Fruit fly (Drosophila melanogaster) whole organism, embryonic: ENCODE results near the gene CG11052.

Experiments
- Aef1 ChIP-seq: fragments of 200-800 bp; sonication (Bioruptor generic); IDR thresholded peaks from 3 replicates; pipeline ENCODE4 v1.3.6; 2022; ENCODE audit warnings: missing biosample characterization, missing genetic modification characterization
- Antp ChIP-seq: fragments of 200-800 bp; sonication (Bioruptor generic); optimal IDR thresholded peaks from 3 replicates; lab custom pipeline; 2016; ENCODE audit warnings: missing biosample characterization, missing genetic modification characterization
- Atf6 ChIP-seq: fragments of 200-800 bp; sonication (Bioruptor generic); IDR thresholded peaks from 2 replicates; pipeline ENCODE4 v1.3.6; 2022; ENCODE audit warnings: missing biosample characterization, missing genetic modification characterization
- CG1024 ChIP-seq: fragments of 200-800 bp; sonication (Bioruptor generic); IDR thresholded peaks from 2 replicates; pipeline ENCODE4 v1.3.6; 2022; ENCODE audit warnings: missing biosample characterization, missing genetic modification characterization
- CG12155 ChIP-seq: fragments of 200-800 bp; sonication (Bioruptor generic); optimal IDR thresholded peaks from 3 replicates; lab custom pipeline; 2016; ENCODE audit warnings: missing biosample characterization, missing genetic modification characterization
- CG12659 ChIP-seq: fragments of 200-800 bp; sonication (Bioruptor generic); optimal IDR thresholded peaks from 3 replicates; lab custom pipeline; 2017; ENCODE audit warnings: mild to moderate bottlenecking, missing biosample characterization, missing genetic modification reagents, missing genetic modification characterization
- CG1602 ChIP-seq: fragments of 200-800 bp; sonication (Bioruptor generic); optimal IDR thresholded peaks from 3 replicates; lab custom pipeline; 2016; ENCODE audit warnings: missing biosample characterization, missing genetic modification characterization
- CG18262 ChIP-seq: fragments of 200-800 bp; optimal IDR thresholded peaks from 3 replicates; lab custom pipeline; 2019; ENCODE audit warnings: missing biosample characterization, mild to moderate bottlenecking, missing genetic modification characterization, moderate library complexity
- CG2120 ChIP-seq: fragments of 200-800 bp; sonication (Bioruptor generic); optimal IDR thresholded peaks from 3 replicates; lab custom pipeline; 2016; ENCODE audit warnings: missing biosample characterization, missing genetic modification characterization
- CG31388 ChIP-seq: fragments of 200-800 bp; sonication (Bioruptor generic); optimal IDR thresholded peaks from 2 replicates; lab custom pipeline; 2016; ENCODE audit warnings: missing biosample characterization, missing genetic modification characterization
- CG33213 ChIP-seq: fragments of 200-800 bp; sonication (Bioruptor generic); optimal IDR thresholded peaks from 3 replicates; lab custom pipeline; 2016; ENCODE audit warnings: missing biosample characterization, missing genetic modification characterization
- CG5953 ChIP-seq: fragments of 200-800 bp; sonication (Bioruptor generic); IDR thresholded peaks from 2 replicates; pipeline ENCODE4 v1.3.6; 2022; ENCODE audit warnings: missing biosample characterization, missing genetic modification characterization
- CG6813 ChIP-seq: fragments of 200-800 bp; sonication (Bioruptor generic); optimal IDR thresholded peaks from 2 replicates; lab custom pipeline; 2017; ENCODE audit warnings: missing biosample characterization, missing genetic modification characterization, mild to moderate bottlenecking, moderate library complexity, missing genetic modification reagents
- CG7987 ChIP-seq: fragments of 200-800 bp; sonication (Bioruptor generic); optimal IDR thresholded peaks from 2 replicates; lab custom pipeline; 2018; ENCODE audit warnings: missing biosample characterization, mild to moderate bottlenecking, missing genetic modification characterization, moderate library complexity
- CG8290 ChIP-seq, 3 experiments: fragments of 200-800 bp; sonication (Bioruptor generic); optimal IDR thresholded peaks; 2 replicates each; lab custom pipeline; 2016 to 2019; ENCODE audit warnings: missing biosample characterization in 3 of 3, missing genetic modification characterization in 3 of 3, mild to moderate bottlenecking in 2 of 3, moderate library complexity in 1 of 3
- CoRest ChIP-seq: fragments of 200-800 bp; sonication (Bioruptor generic); optimal IDR thresholded peaks from 3 replicates; lab custom pipeline; 2018; ENCODE audit warnings: missing biosample characterization, mild to moderate bottlenecking, missing genetic modification characterization, moderate library complexity
- D19B ChIP-seq: fragments of 200-800 bp; sonication (Bioruptor generic); optimal IDR thresholded peaks from 2 replicates; lab custom pipeline; 2017; ENCODE audit warnings: missing biosample characterization, mild to moderate bottlenecking, missing genetic modification characterization
- Dref ChIP-seq: fragments of 200-800 bp; sonication (Bioruptor generic); IDR thresholded peaks from 2 replicates; pipeline ENCODE4 v1.3.6; 2022; ENCODE audit warnings: missing biosample characterization, missing genetic modification characterization
- Poxn ChIP-seq: fragments of 200-800 bp; sonication (Bioruptor generic); IDR thresholded peaks from 2 replicates; pipeline ENCODE4 v1.3.6; 2022; ENCODE audit warnings: missing biosample characterization, missing genetic modification characterization
- Rx ChIP-seq: fragments of 200-800 bp; sonication (Bioruptor generic); IDR thresholded peaks from 2 replicates; pipeline ENCODE4 v1.3.6; 2022; ENCODE audit warnings: missing biosample characterization, missing genetic modification characterization
- ase ChIP-seq: fragments of 200-800 bp; sonication (Bioruptor generic); IDR thresholded peaks from 3 replicates; pipeline ENCODE4 v1.3.6; 2022; ENCODE audit warnings: missing biosample characterization, missing genetic modification characterization
- az2 ChIP-seq: fragments of 200-800 bp; sonication (Bioruptor generic); optimal IDR thresholded peaks from 3 replicates; lab custom pipeline; 2016; ENCODE audit warnings: missing biosample characterization, missing genetic modification characterization
- bcd ChIP-seq: fragments of 200-800 bp; sonication (Bioruptor generic); optimal IDR thresholded peaks from 2 replicates; lab custom pipeline; 2017; ENCODE audit warnings: missing biosample characterization, mild to moderate bottlenecking, missing genetic modification characterization
- bowl ChIP-seq: fragments of 200-800 bp; sonication (Bioruptor generic); IDR thresholded peaks from 2 replicates; pipeline ENCODE4 v1.3.6; 2022; ENCODE audit warnings: missing biosample characterization, missing genetic modification characterization
- cg ChIP-seq: fragments of 200-800 bp; sonication (Bioruptor generic); optimal IDR thresholded peaks from 3 replicates; lab custom pipeline; 2019; ENCODE audit warnings: missing biosample characterization, mild to moderate bottlenecking, missing genetic modification characterization, moderate library complexity
- chif ChIP-seq, 2 experiments: fragments of 200-800 bp; sonication (Bioruptor generic); optimal IDR thresholded peaks; 3 replicates each; lab custom pipeline; 2016; ENCODE audit warnings: missing biosample characterization in 2 of 2, missing genetic modification characterization in 2 of 2
- crp ChIP-seq, 2 experiments: fragments of 200-800 bp; sonication (Bioruptor generic); optimal IDR thresholded peaks; 2 replicates in 1 of 2; 3 replicates in 1 of 2; lab custom pipeline; 2017; ENCODE audit warnings: missing biosample characterization in 2 of 2, missing genetic modification characterization in 2 of 2, mild to moderate bottlenecking in 1 of 2, moderate library complexity in 1 of 2
- dm ChIP-seq: fragments of 200-800 bp; sonication (Bioruptor generic); optimal IDR thresholded peaks from 3 replicates; lab custom pipeline; 2016; ENCODE audit warnings: missing biosample characterization, missing genetic modification characterization
- dmrt11E ChIP-seq: fragments of 200-800 bp; sonication (Bioruptor generic); optimal IDR thresholded peaks from 3 replicates; lab custom pipeline; 2018; ENCODE audit warnings: missing biosample characterization, mild to moderate bottlenecking, missing genetic modification characterization, moderate library complexity
- dpn ChIP-seq, 2 experiments: fragments of 200-800 bp; sonication (Bioruptor generic); optimal IDR thresholded peaks; 3 replicates each; lab custom pipeline; 2016; ENCODE audit warnings: missing biosample characterization in 2 of 2, missing genetic modification characterization in 2 of 2
- dysf ChIP-seq: fragments of 200-800 bp; sonication (Bioruptor generic); IDR thresholded peaks from 3 replicates; pipeline ENCODE4 v1.3.6; 2022; ENCODE audit warnings: missing biosample characterization, missing genetic modification characterization
- ham ChIP-seq: fragments of 200-800 bp; sonication (Bioruptor generic); IDR thresholded peaks from 2 replicates; pipeline ENCODE4 v1.3.6; 2022; ENCODE audit warnings: missing biosample characterization, missing genetic modification characterization
- hb ChIP-seq: fragments of 200-800 bp; sonication (Bioruptor generic); IDR thresholded peaks from 3 replicates; pipeline ENCODE4 v1.3.6; 2022; ENCODE audit warnings: missing biosample characterization, missing genetic modification characterization; ENCODE audit not compliant: partially characterized antibody
- hbn ChIP-seq: fragments of 200-800 bp; sonication (Bioruptor generic); IDR thresholded peaks from 2 replicates; pipeline ENCODE4 v1.3.6; 2022; ENCODE audit warnings: missing biosample characterization, missing genetic modification characterization; ENCODE audit not compliant: partially characterized antibody
- hth ChIP-seq: fragments of >200 bp; optimal IDR thresholded peaks from 2 replicates; lab custom pipeline; 2017; ENCODE audit warnings: inconsistent platforms
- insv ChIP-seq, 2 experiments: fragments of 200-800 bp; sonication (Bioruptor generic); optimal IDR thresholded peaks; 3 replicates each; lab custom pipeline; 2016 to 2018; ENCODE audit warnings: missing biosample characterization in 2 of 2, missing genetic modification characterization in 2 of 2
- lab ChIP-seq: fragments of 200-800 bp; sonication (Bioruptor generic); optimal IDR thresholded peaks from 3 replicates; lab custom pipeline; 2017; ENCODE audit warnings: missing biosample characterization, missing genetic modification characterization, mild to moderate bottlenecking, moderate library complexity, missing genetic modification reagents
- lbe ChIP-seq: fragments of 200-800 bp; sonication (Bioruptor generic); optimal IDR thresholded peaks from 2 replicates; lab custom pipeline; 2016; ENCODE audit warnings: missing biosample characterization, mild to moderate bottlenecking, missing genetic modification characterization
- mirr ChIP-seq: fragments of 200-800 bp; sonication (Bioruptor generic); optimal IDR thresholded peaks from 3 replicates; lab custom pipeline; 2018; ENCODE audit warnings: missing biosample characterization, mild to moderate bottlenecking, missing genetic modification characterization
- nerfin-2 ChIP-seq: fragments of 200-800 bp; sonication (Bioruptor generic); IDR thresholded peaks from 2 replicates; pipeline ENCODE4 v1.3.6; 2022; ENCODE audit warnings: missing biosample characterization, missing genetic modification characterization; ENCODE audit not compliant: partially characterized antibody
- nmo ChIP-seq: fragments of 200-800 bp; sonication (Bioruptor generic); optimal IDR thresholded peaks from 2 replicates; lab custom pipeline; 2018; ENCODE audit warnings: missing biosample characterization, mild to moderate bottlenecking, missing genetic modification characterization, moderate library complexity
- pho ChIP-seq: fragments of 200-800 bp; sonication (Bioruptor generic); optimal IDR thresholded peaks from 2 replicates; lab custom pipeline; 2016; ENCODE audit warnings: missing biosample characterization, missing genetic modification characterization
- ranshi ChIP-seq: fragments of 200-800 bp; sonication (Bioruptor generic); IDR thresholded peaks from 2 replicates; pipeline ENCODE4 v1.3.6; 2022; ENCODE audit warnings: missing biosample characterization, missing genetic modification characterization
- sr ChIP-seq: fragments of 200-800 bp; sonication (Bioruptor generic); IDR thresholded peaks from 3 replicates; pipeline ENCODE4 v1.3.6; 2022; ENCODE audit warnings: missing biosample characterization, missing genetic modification characterization
- stc ChIP-seq: fragments of 200-800 bp; sonication (Bioruptor generic); IDR thresholded peaks from 2 replicates; pipeline ENCODE4 v1.3.6; 2022; ENCODE audit warnings: missing biosample characterization, missing genetic modification characterization
- stwl ChIP-seq: fragments of 200-800 bp; sonication (Bioruptor generic); optimal IDR thresholded peaks from 3 replicates; lab custom pipeline; 2018; ENCODE audit warnings: missing biosample characterization, mild to moderate bottlenecking, missing genetic modification characterization, moderate library complexity
- trh ChIP-seq: fragments of 200-800 bp; sonication (Bioruptor generic); optimal IDR thresholded peaks from 2 replicates; lab custom pipeline; 2016; ENCODE audit warnings: missing biosample characterization, missing genetic modification characterization
- yki ChIP-seq: fragments of >200 bp; optimal IDR thresholded peaks from 3 replicates; lab custom pipeline; 2018

CG11052 gene

DNA sequence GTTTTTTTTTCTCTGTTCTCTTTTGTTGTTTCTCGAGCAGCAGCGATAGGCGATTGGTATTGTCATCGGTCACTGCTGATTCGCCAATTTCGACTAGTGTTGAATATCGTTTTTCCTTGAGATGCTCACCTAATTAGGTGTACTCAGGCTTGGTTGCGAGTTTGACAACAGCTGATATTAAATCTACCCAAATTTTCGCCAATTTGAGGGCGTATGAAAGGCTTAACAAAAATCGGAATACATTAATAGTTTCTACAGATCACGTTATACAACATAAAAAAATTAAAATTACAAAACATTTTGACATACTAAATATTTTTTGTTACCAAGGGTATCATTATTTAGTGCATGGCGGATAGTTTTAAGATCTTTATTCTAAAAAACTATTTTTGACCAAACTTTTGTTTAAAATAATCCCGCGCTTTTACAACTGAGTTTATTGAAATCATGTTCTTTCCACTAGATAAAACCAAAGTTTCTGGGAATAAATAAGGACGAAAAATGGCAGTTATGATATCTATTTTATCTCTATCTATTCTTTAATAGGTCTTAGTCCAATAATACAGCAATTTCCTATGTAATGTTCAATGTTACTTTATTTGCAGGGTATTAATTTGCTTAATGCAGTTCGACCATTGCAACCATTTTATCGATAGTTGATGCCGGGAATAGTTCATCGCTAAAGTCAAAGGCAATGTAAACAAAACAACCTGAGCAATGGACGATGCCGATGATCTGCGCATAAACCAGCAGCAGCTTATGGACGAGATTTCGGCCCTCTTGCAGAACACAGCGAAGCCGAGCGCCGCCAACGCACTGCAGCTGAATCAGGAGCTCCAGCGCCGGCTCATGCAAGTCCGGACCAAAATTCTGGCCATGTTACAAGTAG lies 4.3 kb upstream of the CG11052 start, which contains the start of the genes CG10435 and Pbp95 (continued):
- TF ChIP-seq stwl (tag; lab: Kevin White, UChicago): peak; percentile 13
- TF ChIP-seq hb: peak; percentile 62; the same call in 1 of the 3 replicates
- TF ChIP-seq dysf (GFP tag; lab: Robert Waterston, UW): no peak; the same call in 2 of the 3 replicates
- 0 out of 2 replicates have a peak, but pooled peaks have one; percentile 39 for TF ChIP-seq CG1024 (GFP tag; lab: Robert Waterston, UW)
- TF ChIP-seq crp (GFP tag; optimal IDR thresholded peaks at IDR 0.05; lab: Kevin White, UChicago): peak; percentile 35 to 88
- no peak for TF ChIP-seq bowl (GFP tag; lab: Robert Waterston, UW)
- peak; percentile 73 for TF ChIP-seq CG2120 (GFP tag; lab: Kevin White, UChicago)
- peak; percentile 58 for TF ChIP-seq lbe
- peak; percentile 5 for TF ChIP-seq CG7987 (GFP tag; lab: Kevin White, UChicago)
- 0 out of 3 replicates have a peak, but pooled peaks have one; percentile 19 for TF ChIP-seq sr (GFP tag; lab: Robert Waterston, UW)
- TF ChIP-seq ase (GFP tag; lab: Robert Waterston, UW): 0 out of 3 replicates have a peak, but pooled peaks have one; percentile 6
- no peak for TF ChIP-seq Poxn (GFP tag; lab: Robert Waterston, UW)
- peak; percentile 75 for TF ChIP-seq hbn (GFP tag; lab: Robert Waterston, UW)
- no peak for TF ChIP-seq CG18262
- TF ChIP-seq D19B (GFP tag; lab: Kevin White, UChicago): peak; percentile 96
- no peak for TF ChIP-seq cg (GFP tag; lab: Kevin White, UChicago)
- TF ChIP-seq CG12155 (GFP tag; lab: Kevin White, UChicago): peak; percentile 55
- peak; percentile 74 for TF ChIP-seq Dref (GFP tag; lab: Robert Waterston, UW)
- no peak for TF ChIP-seq hth (lab: Kevin White, UChicago)
- no peak for TF ChIP-seq ham (GFP tag; lab: Robert Waterston, UW)
- TF ChIP-seq Atf6 (GFP tag; lab: Robert Waterston, UW): peak; percentile 37; the same call in 1 of the 2 replicates
- TF ChIP-seq CG33213: peak; percentile 31
- TF ChIP-seq yki (lab: Kevin White, UChicago): no peak
- peak; percentile 21 for TF ChIP-seq mirr
- peak; percentile 59 for TF ChIP-seq pho (GFP tag; lab: Kevin White, UChicago)
- TF ChIP-seq ranshi (GFP tag; lab: Robert Waterston, UW): 0 out of 2 replicates have a peak, but pooled peaks have one; percentile 26
- TF ChIP-seq nmo: peak; percentile 60
- no peak for TF ChIP-seq CG6813 (GFP tag; lab: Kevin White, UChicago)
- 0 out of 2 replicates have a peak, but pooled peaks have one; percentile 38 for TF ChIP-seq stc (GFP tag; lab: Robert Waterston, UW)
- TF ChIP-seq Antp (GFP tag; lab: Kevin White, UChicago): peak; percentile 55
- TF ChIP-seq dm: peak; percentile 28
- peak; percentile 57 for TF ChIP-seq CG12659 (GFP tag; lab: Kevin White, UChicago)
- no peak for TF ChIP-seq lab (GFP tag; lab: Kevin White, UChicago)
- TF ChIP-seq CG1602 (GFP tag; lab: Kevin White, UChicago): peak; percentile 5
- 0 out of 2 replicates have a peak, but pooled peaks have one; percentile 33 for TF ChIP-seq CG5953
- no peak for TF ChIP-seq trh
- peak; percentile 56 for TF ChIP-seq Rx (GFP tag; lab: Robert Waterston, UW)
- peak; percentile 43 to 48 for TF ChIP-seq dpn (GFP tag; optimal IDR thresholded peaks at IDR 0.05; lab: Kevin White, UChicago)
- peak; percentile 24 for TF ChIP-seq dmrt11E
- peak in 1 of 2 experiments; percentile 32 for TF ChIP-seq insv (GFP tag; optimal IDR thresholded peaks at IDR 0.05; lab: Kevin White, UChicago)
- TF ChIP-seq chif (GFP tag; optimal IDR thresholded peaks at IDR 0.05; lab: Kevin White, UChicago): peak in 1 of 2 experiments; percentile 51
- TF ChIP-seq az2 (GFP tag; lab: Kevin White, UChicago): peak; percentile 54
- peak; percentile 68 for TF ChIP-seq Aef1 (GFP tag; lab: Robert Waterston, UW)
- TF ChIP-seq CG8290 (GFP tag; optimal IDR thresholded peaks at IDR 0.05; lab: Kevin White, UChicago): no peak
- TF ChIP-seq CG8290 (tag; optimal IDR thresholded peaks at IDR 0.05; lab: Kevin White, UChicago): no peak
- TF ChIP-seq nerfin-2 (GFP tag; lab: Robert Waterston, UW): 0 out of 2 replicates have a peak, but pooled peaks have one; percentile 32
- peak; percentile 48 for TF ChIP-seq bcd (GFP tag; lab: Kevin White, UChicago)
- TF ChIP-seq CG31388 (GFP tag; lab: Kevin White, UChicago): no peak
- no peak for TF ChIP-seq CoRest (tag; lab: Kevin White, UChicago)
